Worm (Caenorhabditis elegans) whole organism, early embryonic: ENCODE results near the gene ZK899.1.
A peak's percentile ranks its signal among the peaks of the same experiment; 100 is the strongest.

Experiments used
- B0310.2 ChIP-seq: sonication (generic microtip); optimal IDR thresholded peaks from 2 replicates; lab custom pipeline; 2016; ENCODE audit warnings: mild to moderate bottlenecking, missing genetic modification characterization, missing compliant biosample characterization
- F13C5.2 ChIP-seq: sonication (generic microtip); optimal IDR thresholded peaks from 2 replicates; lab custom pipeline; 2017; ENCODE audit warnings: mild to moderate bottlenecking, missing genetic modification characterization, inconsistent platforms, missing compliant biosample characterization
- aly-1 ChIP-seq: sonication (generic microtip); optimal IDR thresholded peaks from 2 replicates; lab custom pipeline; 2016; ENCODE audit warnings: missing genetic modification characterization, missing compliant biosample characterization
- ama-1 ChIP-seq: fragments of 150-350 bp; optimal IDR thresholded peaks from 2 replicates; lab custom pipeline; 2014
- ceh-13 ChIP-seq: fragments of 200-800 bp; sonication (Bioruptor generic); optimal IDR thresholded peaks from 2 replicates; lab custom pipeline; 2018; ENCODE audit warnings: mild to moderate bottlenecking, missing genetic modification characterization, missing compliant biosample characterization
- ceh-36 ChIP-seq: sonication (generic microtip); optimal IDR thresholded peaks from 2 replicates; lab custom pipeline; 2016; ENCODE audit warnings: missing genetic modification characterization, inconsistent platforms, missing compliant biosample characterization
- ets-7 ChIP-seq: sonication (generic microtip); optimal IDR thresholded peaks from 2 replicates; lab custom pipeline; 2016; ENCODE audit warnings: missing genotype, missing genetic modification characterization, missing compliant biosample characterization
- flt-1 ChIP-seq: fragments of 200-800 bp; sonication (Bioruptor generic); IDR thresholded peaks from 2 replicates; pipeline ENCODE4 v1.3.6; 2022; ENCODE audit warnings: missing genetic modification characterization, missing compliant biosample characterization
- hmbx-1 ChIP-seq: sonication (generic microtip); optimal IDR thresholded peaks from 2 replicates; lab custom pipeline; 2016; ENCODE audit warnings: mild to moderate bottlenecking, missing genetic modification characterization, missing compliant biosample characterization
- hmg-4 ChIP-seq: fragments of 200-800 bp; sonication (Bioruptor generic); optimal IDR thresholded peaks from 2 replicates; lab custom pipeline; 2018; ENCODE audit warnings: mild to moderate bottlenecking, missing genetic modification characterization, missing compliant biosample characterization
- hnd-1 ChIP-seq: sonication (generic microtip); optimal IDR thresholded peaks from 2 replicates; lab custom pipeline; 2016; ENCODE audit warnings: missing genetic modification characterization, missing compliant biosample characterization
- pes-1 ChIP-seq: fragments of 200-800 bp; sonication (Bioruptor generic); IDR thresholded peaks from 2 replicates; pipeline ENCODE4 v1.3.6; 2022; ENCODE audit warnings: missing genetic modification reagents, missing genetic modification characterization, missing compliant biosample characterization
- scrt-1 ChIP-seq: fragments of 200-800 bp; sonication (Bioruptor generic); IDR thresholded peaks from 2 replicates; pipeline ENCODE4 v1.3.6; 2022; ENCODE audit warnings: missing genetic modification characterization, missing compliant biosample characterization
- sea-1 ChIP-seq: fragments of 200-800 bp; sonication (Bioruptor generic); conservative IDR thresholded peaks from 2 replicates; pipeline ENCODE4 v1.3.6; 2022; ENCODE audit warnings: missing genetic modification characterization, missing compliant biosample characterization
- tbx-11 ChIP-seq: fragments of 200-800 bp; sonication (Bioruptor generic); IDR thresholded peaks from 2 replicates; pipeline ENCODE4 v1.3.6; 2022; ENCODE audit warnings: missing genetic modification characterization, missing compliant biosample characterization
- tbx-37 ChIP-seq: fragments of 200-800 bp; sonication (Bioruptor generic); conservative IDR thresholded peaks from 2 replicates; pipeline ENCODE4 v1.3.6; 2022; ENCODE audit warnings: missing genetic modification reagents, missing genetic modification characterization, missing compliant biosample characterization
- tra-4 ChIP-seq: sonication (generic microtip); optimal IDR thresholded peaks from 2 replicates; lab custom pipeline; 2017; ENCODE audit warnings: missing genetic modification characterization, missing compliant biosample characterization

The ZK899.1 gene

ce11 chrX:9409114-9409513 lies 37.3 kb upstream of the ZK899.1 start:
- no peak for TF ChIP-seq aly-1
- TF ChIP-seq ceh-36 (tag; lab: Kevin White, UChicago), result no peak
- no peak for TF ChIP-seq ceh-13 (GFP tag; lab: Kevin White, UChicago)
- no peak for TF ChIP-seq sea-1 (GFP tag; lab: Robert Waterston, UW)
- TF ChIP-seq B0310.2 (tag; lab: Kevin White, UChicago), result no peak

DNA sequence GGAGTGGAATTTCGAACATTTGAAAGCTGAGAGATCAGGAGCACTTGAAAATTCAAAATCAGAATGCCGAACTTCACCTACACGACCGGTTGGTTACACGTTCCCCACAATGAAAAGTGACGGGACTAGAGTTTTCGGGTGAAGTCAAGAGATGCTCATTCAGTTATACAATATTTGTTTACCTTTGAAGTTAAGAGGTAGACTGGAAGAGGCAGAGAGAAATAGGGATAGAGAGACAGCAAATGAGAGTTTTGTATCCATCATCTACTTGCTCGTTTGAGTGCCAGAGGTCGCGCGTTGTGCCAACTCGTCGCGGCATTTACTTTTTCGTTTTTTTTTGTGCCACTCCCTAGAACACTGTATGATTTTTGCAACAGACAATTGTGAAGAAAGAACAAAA lies 35.7 kb upstream of the ZK899.1 start:
- no peak for TF ChIP-seq ceh-13 (GFP tag; lab: Kevin White, UChicago)
- no peak for TF ChIP-seq pes-1 (GFP tag; lab: Robert Waterston, UW)
- no peak for TF ChIP-seq tra-4 (tag; lab: Kevin White, UChicago)

DNA sequence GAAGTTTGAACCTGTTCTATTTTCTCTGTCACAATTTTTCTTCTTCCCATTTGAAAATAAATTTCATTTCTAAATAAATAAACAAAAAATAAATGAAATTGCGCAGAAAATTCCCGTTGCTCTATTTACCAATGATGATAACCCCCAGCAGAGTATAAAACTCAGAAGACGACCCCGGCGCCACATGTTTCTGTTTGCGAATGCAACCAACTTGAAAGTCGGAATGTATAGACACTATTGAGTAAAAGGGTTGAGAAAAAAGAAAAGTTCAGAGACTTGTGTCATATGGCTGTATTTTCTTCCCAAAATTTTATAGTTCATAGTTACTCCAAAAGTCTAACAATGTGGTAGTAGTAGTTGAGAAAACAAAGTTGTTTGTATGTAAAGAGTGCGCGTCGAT lies 34.8 kb upstream of the ZK899.1 start:
- no peak for TF ChIP-seq flt-1
- TF ChIP-seq ets-7 (tag; lab: Kevin White, UChicago), result no peak
- TF ChIP-seq ceh-13 (GFP tag; lab: Kevin White, UChicago), result no peak
- TF ChIP-seq ama-1 (lab: Kevin White, UChicago), result no peak
- TF ChIP-seq ceh-36 (tag; lab: Kevin White, UChicago), result no peak
- no peak for TF ChIP-seq scrt-1 (GFP tag; lab: Robert Waterston, UW)
- no peak for TF ChIP-seq hmbx-1

ce11 chrX:9417326-9417725 lies 29.1 kb upstream of the ZK899.1 start:
- TF ChIP-seq tra-4 (tag; lab: Kevin White, UChicago) (no peak), scrt-1 (GFP tag; lab: Robert Waterston, UW) (no peak), tbx-11 (GFP tag; lab: Robert Waterston, UW) (no peak), pes-1 (GFP tag; lab: Robert Waterston, UW) (no peak)

- no peak for TF ChIP-seq F13C5.2 (tag; lab: Kevin White, UChicago)
- TF ChIP-seq hmg-4 (GFP tag; lab: Kevin White, UChicago), result no peak
- TF ChIP-seq scrt-1 (GFP tag; lab: Robert Waterston, UW), result no peak
- TF ChIP-seq hmbx-1, result no peak
- TF ChIP-seq aly-1, result no peak
- TF ChIP-seq B0310.2 (tag; lab: Kevin White, UChicago), result no peak
- no peak for TF ChIP-seq tra-4 (tag; lab: Kevin White, UChicago)
- no peak for TF ChIP-seq flt-1
- TF ChIP-seq tbx-11 (GFP tag; lab: Robert Waterston, UW), result no peak
- TF ChIP-seq ceh-36 (tag; lab: Kevin White, UChicago), result no peak
- TF ChIP-seq ceh-13 (GFP tag; lab: Kevin White, UChicago), result no peak
- TF ChIP-seq ama-1 (lab: Kevin White, UChicago), result no peak
- TF ChIP-seq ets-7 (tag; lab: Kevin White, UChicago), result no peak
- TF ChIP-seq pes-1 (GFP tag; lab: Robert Waterston, UW), result no peak
- no peak for TF ChIP-seq tbx-37 (GFP tag; lab: Robert Waterston, UW)
- no peak for TF ChIP-seq sea-1 (GFP tag; lab: Robert Waterston, UW)
- no peak for TF ChIP-seq hnd-1 (tag; lab: Kevin White, UChicago)
These were observed 28.5 kb upstream of the ZK899.1 start for ce11 chrX:9417948-9418347.

DNA sequence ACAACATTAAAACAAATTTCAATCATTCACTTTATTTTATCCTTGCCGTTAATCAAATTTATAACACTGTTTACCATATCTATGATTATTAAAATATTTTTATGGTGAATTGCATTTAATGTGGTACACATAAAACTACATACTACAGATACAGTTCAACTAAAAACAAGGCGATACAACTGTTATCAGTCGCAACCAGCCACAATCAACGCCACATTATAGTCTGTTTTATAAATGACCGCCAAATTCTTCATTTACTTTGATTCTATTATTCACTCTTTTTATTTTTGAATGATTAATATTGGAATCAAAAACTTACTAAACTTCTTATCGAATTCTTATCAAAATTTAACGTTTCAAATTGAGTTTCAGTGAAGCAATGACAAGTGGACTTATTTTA lies 18.4 kb upstream of the ZK899.1 start, which contains the start of gene B0272.4:
TSS of gene B0272.4 (plus strand) at position 373 of the 400 bp plus-strand sequence.
- TF ChIP-seq tbx-11 (GFP tag; lab: Robert Waterston, UW) (no peak), flt-1 (no peak)

DNA sequence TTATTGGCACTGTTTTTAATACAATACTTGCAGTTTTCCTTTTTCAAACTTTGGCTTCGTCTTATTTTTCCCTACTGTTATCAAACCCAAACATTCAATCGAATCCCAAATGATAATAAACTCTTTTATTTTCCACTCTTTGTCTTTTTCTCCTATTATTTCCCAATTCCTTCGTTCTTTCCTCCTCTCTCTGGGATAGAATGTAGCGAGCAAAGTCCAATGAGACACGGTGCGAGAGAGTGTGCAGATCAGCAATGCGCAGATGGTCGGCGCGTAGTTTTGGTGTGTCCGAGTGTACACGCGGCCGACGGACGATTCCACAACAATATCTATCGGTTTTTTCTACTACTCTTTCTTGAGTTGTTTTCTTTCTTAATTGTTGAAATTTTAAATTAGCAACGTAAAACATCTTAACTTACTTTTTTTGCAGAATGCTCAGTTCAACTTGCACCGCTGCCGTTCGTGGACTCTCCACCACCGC lies 15.4 kb upstream of the ZK899.1 start, which contains the start of gene B0272.3:
TSS of gene B0272.3 (plus strand) at position 431 of the 481 bp plus-strand sequence.
- no peak for TF ChIP-seq aly-1
- TF ChIP-seq ceh-13 (GFP tag; lab: Kevin White, UChicago), result no peak
- peak; percentile 28 for TF ChIP-seq hmg-4 (GFP tag; lab: Kevin White, UChicago)
- TF ChIP-seq ceh-36 (tag; lab: Kevin White, UChicago), result no peak
- TF ChIP-seq B0310.2 (tag; lab: Kevin White, UChicago), result no peak
- no peak for TF ChIP-seq tbx-11 (GFP tag; lab: Robert Waterston, UW)
- TF ChIP-seq scrt-1 (GFP tag; lab: Robert Waterston, UW), result no peak
- TF ChIP-seq F13C5.2 (tag; lab: Kevin White, UChicago), result peak; percentile 7
- no peak for TF ChIP-seq ets-7 (tag; lab: Kevin White, UChicago)

DNA sequence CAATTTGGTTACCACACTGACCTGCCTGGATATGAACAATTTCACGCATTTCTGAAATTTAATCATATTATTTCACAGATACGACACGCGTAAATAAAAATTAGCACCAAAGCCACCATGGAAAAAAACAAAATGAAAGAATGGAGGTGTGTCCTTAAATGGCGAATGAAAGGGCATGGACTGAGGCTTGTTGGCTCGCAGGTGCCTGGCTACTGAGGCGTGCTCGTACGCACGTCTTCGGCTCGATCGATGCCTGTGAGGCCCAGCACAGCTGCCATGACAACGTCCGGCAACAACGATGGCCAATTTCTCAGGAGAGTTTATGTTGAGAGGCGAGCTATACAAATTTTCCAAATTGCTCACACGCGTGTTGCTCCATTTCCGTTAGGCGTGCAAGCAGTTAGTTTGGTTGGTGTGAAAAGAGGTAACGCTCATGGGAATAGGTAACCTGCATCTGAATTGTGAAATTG lies 9.6 kb upstream of the ZK899.1 start, which contains the start of gene tbb-4:
TSS of gene tbb-4 (minus strand) at position 51 of the 470 bp plus-strand sequence.
- TF ChIP-seq B0310.2 (tag; lab: Kevin White, UChicago) (no peak), ama-1 (lab: Kevin White, UChicago) (no peak), hmbx-1 (no peak), scrt-1 (GFP tag; lab: Robert Waterston, UW) (no peak)

DNA sequence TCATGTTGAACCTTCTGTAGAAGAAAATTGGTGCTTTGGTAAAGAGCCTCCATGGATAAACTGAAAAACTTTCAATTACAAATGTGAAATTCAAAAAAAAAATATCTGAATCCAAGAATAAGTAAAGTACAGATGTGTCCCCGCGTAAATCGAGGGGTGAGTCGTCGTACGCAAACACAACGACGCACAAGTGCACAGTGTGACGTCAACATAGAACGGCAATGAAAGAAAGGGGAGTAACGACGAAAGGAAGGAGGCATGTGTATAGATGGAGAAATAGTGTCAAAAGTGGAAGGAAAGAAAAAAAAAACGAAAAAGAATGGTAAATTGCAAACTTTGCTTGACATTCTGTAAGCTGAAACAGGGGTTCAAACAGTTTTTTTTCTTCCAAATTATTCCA lies 4.9 kb upstream of the ZK899.1 start, which contains the start of gene memb-1:
TSS of gene memb-1 (minus strand) at position 60 of the 400 bp plus-strand sequence.
- TF ChIP-seq sea-1 (GFP tag; lab: Robert Waterston, UW), result no peak
- no peak for TF ChIP-seq pes-1 (GFP tag; lab: Robert Waterston, UW)
- TF ChIP-seq scrt-1 (GFP tag; lab: Robert Waterston, UW), result no peak
- TF ChIP-seq ets-7 (tag; lab: Kevin White, UChicago), result no peak
- no peak for TF ChIP-seq ceh-13 (GFP tag; lab: Kevin White, UChicago)
- no peak for TF ChIP-seq aly-1
- no peak for TF ChIP-seq ama-1 (lab: Kevin White, UChicago)
- no peak for TF ChIP-seq hnd-1 (tag; lab: Kevin White, UChicago)
- no peak for TF ChIP-seq flt-1
